Fruit fly (Drosophila melanogaster) S2 (cell line): ENCODE data around the gene Gos28.

Experiments used
- CG8478 ChIP-seq: fragments of >200 bp; optimal IDR thresholded peaks from 2 replicates; lab custom pipeline; 2018
- CTCF ChIP-seq, 2 experiments: fragments of >200 bp; optimal IDR thresholded peaks; 2 replicates each; lab custom pipeline; 2018

dm6 chr3R:18665061-18665460 is 1.5 kb downstream of the Gos28 start, which contains the start of gene CG31231:
- TF ChIP-seq CG8478 (lab: Kevin White, UChicago) (no peak), CTCF (optimal IDR thresholded peaks at IDR 0.05; lab: Kevin White, UChicago) (no peak)
